Fruit fly (Drosophila melanogaster): ENCODE measurements around the gene CG13022.

Gene CG13022

dm6 chr3L:16975638-16976528, 37.1 kb upstream of the CG13022 start:
- peak; percentile 75 for TF ChIP-seq net (GFP tag; optimal IDR thresholded peaks at IDR 0.05)
- TF ChIP-seq CG3032 (tag; optimal IDR thresholded peaks at IDR 0.05): peak; percentile 73
- TF ChIP-seq acj6 (GFP tag; optimal IDR thresholded peaks at IDR 0.05): peak; percentile 71
- TF ChIP-seq svp (GFP tag): peak; percentile 92
- TF ChIP-seq Eip78C (GFP tag): peak; percentile 96
- TF ChIP-seq achi (GFP tag; optimal IDR thresholded peaks at IDR 0.05): peak; percentile 69
- TF ChIP-seq esn (GFP tag; optimal IDR thresholded peaks at IDR 0.05): peak; percentile 87
- TF ChIP-seq CG8119 (GFP tag; IDR thresholded peaks at IDR 0.05): peak; percentile 58; the same call in 1 of the 3 replicates
- peak; percentile 78 for TF ChIP-seq Sox14 (GFP tag; optimal IDR thresholded peaks at IDR 0.05)
- TF ChIP-seq Hr39 (GFP tag; optimal IDR thresholded peaks at IDR 0.05): peak; percentile 78
- TF ChIP-seq Eip75B (GFP tag; optimal IDR thresholded peaks at IDR 0.05): peak; percentile 85
- TF ChIP-seq Sox102F (GFP tag; optimal IDR thresholded peaks at IDR 0.05): peak; percentile 62
- peak; percentile 10; the same call in 1 of the 2 replicates for TF ChIP-seq Gug (GFP tag; IDR thresholded peaks at IDR 0.05)
- TF ChIP-seq Hr38 (GFP tag; optimal IDR thresholded peaks at IDR 0.05): no peak
- TF ChIP-seq CG15336 (GFP tag; IDR thresholded peaks at IDR 0.05): peak; percentile 40; the same call in 1 of the 2 replicates
- TF ChIP-seq CG6163 (GFP tag; IDR thresholded peaks at IDR 0.05): peak; percentile 48
- TF ChIP-seq Sox15 (GFP tag; optimal IDR thresholded peaks at IDR 0.05): peak; percentile 38
- peak; percentile 59 for TF ChIP-seq CG8632 (GFP tag; optimal IDR thresholded peaks at IDR 0.05)
- TF ChIP-seq CG9139 (GFP tag; optimal IDR thresholded peaks at IDR 0.05): no peak
- TF ChIP-seq CG34406 (GFP tag; optimal IDR thresholded peaks at IDR 0.05): peak; percentile 57
- peak; percentile 60 for TF ChIP-seq Hr4 (GFP tag; optimal IDR thresholded peaks at IDR 0.05)
- peak; percentile 78 for TF ChIP-seq CG31627 (GFP tag; optimal IDR thresholded peaks at IDR 0.05)
- TF ChIP-seq CG32006 (GFP tag; optimal IDR thresholded peaks at IDR 0.05): peak; percentile 87
- peak; percentile 47 for TF ChIP-seq Blimp-1 (GFP tag; optimal IDR thresholded peaks at IDR 0.05)
- peak; percentile 46 to 59 for TF ChIP-seq ss (GFP tag; optimal IDR thresholded peaks at IDR 0.05)
- peak; percentile 87 for TF ChIP-seq Met (GFP tag; optimal IDR thresholded peaks at IDR 0.05)
- peak; percentile 20; the same call in 1 of the 2 replicates for TF ChIP-seq CG11294 (GFP tag; IDR thresholded peaks at IDR 0.05)
- TF ChIP-seq Lpt (GFP tag; optimal IDR thresholded peaks at IDR 0.05): peak; percentile 32
- TF ChIP-seq CG11762 (GFP tag; optimal IDR thresholded peaks at IDR 0.05; ENCODE audit: insufficient read depth): peak; percentile 47
- TF ChIP-seq CG1621 (tag; optimal IDR thresholded peaks at IDR 0.05): peak; percentile 30
- peak; percentile 62 for TF ChIP-seq CG6276 (GFP tag; optimal IDR thresholded peaks at IDR 0.05)
- TF ChIP-seq fkh (GFP tag; optimal IDR thresholded peaks at IDR 0.05): no peak
- peak; percentile 71 for TF ChIP-seq pdm3 (GFP tag; optimal IDR thresholded peaks at IDR 0.05)
- peak; percentile 66 for TF ChIP-seq Ets21C (GFP tag; optimal IDR thresholded peaks at IDR 0.05)
- peak; percentile 42; the same call in 2 of the 3 replicates for TF ChIP-seq eg (GFP tag; IDR thresholded peaks at IDR 0.05)
- peak; percentile 84 for TF ChIP-seq topi (GFP tag; optimal IDR thresholded peaks at IDR 0.05)
- peak; percentile 81 for TF ChIP-seq CG10631 (GFP tag; optimal IDR thresholded peaks at IDR 0.05)
- peak; percentile 77 for TF ChIP-seq CG10669 (GFP tag; optimal IDR thresholded peaks at IDR 0.05)
- TF ChIP-seq fd59A (GFP tag; optimal IDR thresholded peaks at IDR 0.05): peak; percentile 77
- no peak for TF ChIP-seq CG8319 (GFP tag; optimal IDR thresholded peaks at IDR 0.05)
- peak; percentile 68 for TF ChIP-seq Smox (GFP tag; optimal IDR thresholded peaks at IDR 0.05)
- TF ChIP-seq vri (GFP tag; optimal IDR thresholded peaks at IDR 0.05): peak; percentile 28
- TF ChIP-seq CG7368 (GFP tag; optimal IDR thresholded peaks at IDR 0.05): peak; percentile 46
- no peak for TF ChIP-seq Eip93F (GFP tag; optimal IDR thresholded peaks at IDR 0.05)
- TF ChIP-seq CG4318 (GFP tag; optimal IDR thresholded peaks at IDR 0.05): peak; percentile 73
- TF ChIP-seq OdsH (GFP tag; optimal IDR thresholded peaks at IDR 0.05): peak; percentile 59
- TF ChIP-seq CG6808 (GFP tag; optimal IDR thresholded peaks at IDR 0.05): peak; percentile 86
- peak; percentile 57 for TF ChIP-seq CG11902 (GFP tag; optimal IDR thresholded peaks at IDR 0.05)
- no peak for TF ChIP-seq CG6854 (GFP tag; optimal IDR thresholded peaks at IDR 0.05)
- peak; percentile 66 for TF ChIP-seq cyc (GFP tag; optimal IDR thresholded peaks at IDR 0.05)

All from whole organism, prepupa.